Fruit fly (Drosophila melanogaster) whole organism, pupa: ENCODE results near the gene CG5781.

ENCODE experiments used
- CG17806 ChIP-seq: fragments of 200-800 bp; sonication (Bioruptor generic); optimal IDR thresholded peaks from 2 replicates; lab custom pipeline; 2018; ENCODE audit warnings: missing biosample characterization, mild to moderate bottlenecking, missing genetic modification characterization, moderate library complexity
- CG8301 ChIP-seq: fragments of 200-800 bp; sonication (Bioruptor generic); optimal IDR thresholded peaks from 2 replicates; lab custom pipeline; 2018; ENCODE audit warnings: missing biosample characterization, mild to moderate bottlenecking, missing genetic modification characterization
- D1 ChIP-seq: fragments of 200-800 bp; sonication (Bioruptor generic); optimal IDR thresholded peaks from 2 replicates; lab custom pipeline; 2018; ENCODE audit warnings: missing biosample characterization, mild to moderate bottlenecking, missing genetic modification characterization, moderate library complexity
- EcR ChIP-seq: fragments of 200-800 bp; sonication (Bioruptor generic); optimal IDR thresholded peaks from 3 replicates; lab custom pipeline; 2019; ENCODE audit warnings: missing biosample characterization, missing genetic modification characterization, mild to moderate bottlenecking, moderate library complexity, missing genetic modification reagents
- Ets98B ChIP-seq: fragments of 200-800 bp; sonication (Bioruptor generic); IDR thresholded peaks from 2 replicates; pipeline ENCODE4 v1.3.6; 2022; ENCODE audit warnings: missing biosample characterization, missing genetic modification characterization
- Pif1A ChIP-seq: fragments of 200-800 bp; sonication (Bioruptor generic); optimal IDR thresholded peaks from 3 replicates; lab custom pipeline; 2016; ENCODE audit warnings: missing biosample characterization, missing genetic modification characterization
- fd96Ca ChIP-seq: fragments of 200-800 bp; sonication (Bioruptor generic); IDR thresholded peaks from 3 replicates; pipeline ENCODE4 v1.3.6; 2022; ENCODE audit warnings: missing biosample characterization, missing genetic modification characterization

DNA sequence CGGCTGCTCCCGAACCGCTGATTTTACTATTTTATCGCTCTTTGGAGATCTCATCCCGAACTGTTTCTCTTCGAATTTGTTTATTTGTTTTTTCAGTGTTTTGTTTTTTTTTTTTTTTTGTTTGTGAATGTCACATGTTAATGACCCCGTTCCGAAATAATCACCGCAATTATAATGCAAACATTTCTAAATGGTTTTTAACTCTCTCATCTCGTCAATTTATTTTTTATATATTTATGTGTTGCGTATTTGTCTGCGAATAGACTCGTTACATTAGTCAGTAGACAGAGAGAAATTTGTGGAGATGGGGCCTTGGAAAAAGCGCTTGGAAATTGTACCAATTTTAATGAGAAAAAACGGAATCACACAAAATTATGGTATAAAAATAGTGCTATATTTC, 27.5 kb downstream of the CG5781 start, which contains the start of gene Nepl7:
- TF ChIP-seq EcR (GFP tag; lab: Kevin White, UChicago), result no peak
- TF ChIP-seq CG17806 (tag; lab: Kevin White, UChicago), result no peak
- TF ChIP-seq D1, result no peak
- TF ChIP-seq fd96Ca (GFP tag; lab: Robert Waterston, UW), result no peak
- TF ChIP-seq CG8301, result no peak
- no peak for TF ChIP-seq Ets98B
- no peak for TF ChIP-seq Pif1A (GFP tag; lab: Kevin White, UChicago)
